Fruit fly (Drosophila melanogaster) whole organism: ENCODE measurements around the gene CG46463.

ENCODE experiments used
- Dll ChIP-seq: fragments of >200 bp; optimal IDR thresholded peaks from 2 replicates; lab custom pipeline; 2017
- pan ChIP-seq: fragments of >200 bp; optimal IDR thresholded peaks from 2 replicates; lab custom pipeline; 2017
- psq ChIP-seq: fragments of >200 bp; optimal IDR thresholded peaks from 2 replicates; lab custom pipeline; 2017
- usp ChIP-seq: fragments of >200 bp; optimal IDR thresholded peaks from 2 replicates; lab custom pipeline; 2017; ENCODE audit warnings: missing biosample characterization, missing genetic modification characterization, mixed read lengths

dm6 chr3L:3512567-3512966 lies 51.5 kb downstream of the CG46463 start, which contains the start of gene ImpE2:
- no peak for TF ChIP-seq usp
- peak; percentile 13 for TF ChIP-seq Dll
- no peak for TF ChIP-seq pan (lab: Kevin White, UChicago)
- TF ChIP-seq psq: no peak
